Fruit fly (Drosophila melanogaster) whole organism, wandering third instar larva: Measurements from ENCODE around the gene frc.

Experiments
- Abd-B ChIP-seq: fragments of >200 bp; optimal IDR thresholded peaks from 2 replicates; lab custom pipeline; 2017; ENCODE audit warnings: missing biosample characterization, missing genetic modification characterization
- CG32264 ChIP-seq: fragments of 200-800 bp; sonication (Bioruptor generic); optimal IDR thresholded peaks from 2 replicates; lab custom pipeline; 2016; ENCODE audit warnings: missing biosample characterization, missing genetic modification characterization
- CrebA ChIP-seq: fragments of 200-800 bp; sonication (Bioruptor generic); optimal IDR thresholded peaks from 2 replicates; lab custom pipeline; 2016; ENCODE audit warnings: missing biosample characterization, mild to moderate bottlenecking, missing genetic modification characterization, borderline replicate concordance
- Dfd ChIP-seq: fragments of >200 bp; optimal IDR thresholded peaks from 2 replicates; lab custom pipeline; 2017; ENCODE audit warnings: missing biosample characterization, missing genetic modification characterization
- Dif ChIP-seq: fragments of 200-275, 200-300 bp; sonication (Bioruptor generic); optimal IDR thresholded peaks from 2 replicates; lab custom pipeline; 2018; ENCODE audit warnings: missing biosample characterization, missing genetic modification characterization; ENCODE audit not compliant: partially characterized antibody
- HLH106 ChIP-seq: fragments of 200-800 bp; optimal IDR thresholded peaks from 3 replicates; lab custom pipeline; 2019; ENCODE audit warnings: missing biosample characterization, mild to moderate bottlenecking, missing genetic modification characterization, moderate library complexity
- Hr78 ChIP-seq: fragments of >200 bp; optimal IDR thresholded peaks from 2 replicates; lab custom pipeline; 2017; ENCODE audit warnings: missing biosample characterization, missing genetic modification characterization
- Myc ChIP-seq: fragments of >200 bp; optimal IDR thresholded peaks from 2 replicates; lab custom pipeline; 2017
- N ChIP-seq: fragments of >200 bp; optimal IDR thresholded peaks from 2 replicates; lab custom pipeline; 2018; ENCODE audit warnings: missing biosample characterization, missing external identifiers, missing genetic modification characterization
- OdsH ChIP-seq: fragments of 200-800 bp; sonication (Bioruptor generic); optimal IDR thresholded peaks from 2 replicates; lab custom pipeline; 2016; ENCODE audit warnings: missing biosample characterization, mild to moderate bottlenecking, missing genetic modification characterization
- Rel ChIP-seq, 2 experiments: fragments of 200-800 bp; sonication (Bioruptor generic) in 1 of 2; optimal IDR thresholded peaks; 2 replicates in 1 of 2; 3 replicates in 1 of 2; lab custom pipeline; 2016 to 2019; ENCODE audit warnings: mild to moderate bottlenecking in 2 of 2, missing biosample characterization in 2 of 2, missing genetic modification characterization in 2 of 2, moderate library complexity in 1 of 2
- Sp1 ChIP-seq: fragments of 200-800 bp; sonication (Bioruptor generic); optimal IDR thresholded peaks from 3 replicates; lab custom pipeline; 2019; ENCODE audit warnings: missing biosample characterization, mild to moderate bottlenecking, missing genetic modification characterization, moderate library complexity
- Vsx2 ChIP-seq: fragments of 200-300, 225-300 bp; sonication (Bioruptor generic); optimal IDR thresholded peaks from 2 replicates; lab custom pipeline; 2018; ENCODE audit warnings: missing biosample characterization, missing genetic modification characterization; ENCODE audit not compliant: partially characterized antibody
- br ChIP-seq: fragments of 200-800 bp; sonication (Bioruptor generic); optimal IDR thresholded peaks from 2 replicates; lab custom pipeline; 2016; ENCODE audit warnings: missing biosample characterization, missing genetic modification characterization
- brk ChIP-seq: fragments of 200-800 bp; sonication (Bioruptor generic); optimal IDR thresholded peaks from 2 replicates; lab custom pipeline; 2016; ENCODE audit warnings: missing biosample characterization, mild to moderate bottlenecking, missing genetic modification characterization
- dmrt93B ChIP-seq: fragments of 200-800 bp; sonication (Bioruptor generic); optimal IDR thresholded peaks from 2 replicates; lab custom pipeline; 2018; ENCODE audit warnings: missing biosample characterization, mild to moderate bottlenecking, missing genetic modification characterization
- ey ChIP-seq: fragments of 200-800 bp; sonication (Bioruptor generic); optimal IDR thresholded peaks from 2 replicates; lab custom pipeline; 2016; ENCODE audit warnings: missing biosample characterization, missing genetic modification characterization
- h ChIP-seq: fragments of 200-800 bp; sonication (Bioruptor generic); optimal IDR thresholded peaks from 3 replicates; lab custom pipeline; 2016; ENCODE audit warnings: missing biosample characterization, mild to moderate bottlenecking, missing genetic modification characterization
- pan ChIP-seq: fragments of >200 bp; optimal IDR thresholded peaks from 2 replicates; lab custom pipeline; 2017
- psq ChIP-seq: fragments of 200-800 bp; sonication (Bioruptor generic); optimal IDR thresholded peaks from 3 replicates; lab custom pipeline; 2017; ENCODE audit warnings: missing biosample characterization, mild to moderate bottlenecking, missing genetic modification characterization, moderate library complexity
- sage ChIP-seq: fragments of 200-800 bp; sonication (Bioruptor generic); optimal IDR thresholded peaks from 2 replicates; lab custom pipeline; 2016; ENCODE audit warnings: missing biosample characterization, mild to moderate bottlenecking, missing genetic modification characterization
- sv ChIP-seq: fragments of 200-800 bp; sonication (Bioruptor generic); optimal IDR thresholded peaks from 3 replicates; lab custom pipeline; 2016; ENCODE audit warnings: missing biosample characterization, missing genetic modification characterization
- tai ChIP-seq: sonication (Bioruptor generic); optimal IDR thresholded peaks from 2 replicates; lab custom pipeline; 2016; ENCODE audit warnings: missing biosample characterization, missing genetic modification characterization
- usp ChIP-seq: fragments of >200 bp; optimal IDR thresholded peaks from 2 replicates; lab custom pipeline; 2017; ENCODE audit warnings: missing biosample characterization, missing genetic modification characterization
- woc ChIP-seq: sonication (Bioruptor generic); optimal IDR thresholded peaks from 2 replicates; lab custom pipeline; 2016; ENCODE audit warnings: missing biosample characterization, mild to moderate bottlenecking, missing genetic modification characterization

Gene frc

dm6 chr3L:17475979-17476393 is 43.0 kb upstream of the frc start, which contains the start of gene CG34250 (continued):
- no peak for TF ChIP-seq Dfd (GFP tag; lab: Kevin White, UChicago)
- TF ChIP-seq Abd-B (GFP tag; lab: Kevin White, UChicago), result no peak

- TF ChIP-seq h (GFP tag; lab: Kevin White, UChicago) (peak; percentile 12), Myc (lab: Kevin White, UChicago) (peak; percentile 50), Dif (GFP tag; lab: Kevin White, UChicago) (peak; percentile 4), HLH106 (tag; lab: Kevin White, UChicago) (no peak), Rel (GFP tag; optimal IDR thresholded peaks at IDR 0.05; lab: Kevin White, UChicago) (no peak), Rel (tag; optimal IDR thresholded peaks at IDR 0.05; lab: Kevin White, UChicago) (peak; percentile 27), brk (GFP tag; lab: Kevin White, UChicago) (peak; percentile 13), psq (GFP tag; lab: Kevin White, UChicago) (no peak), pan (lab: Kevin White, UChicago) (no peak), CG32264 (GFP tag; lab: Kevin White, UChicago) (no peak), OdsH (no peak)
Observed at dm6 chr3L:17474711-17475451, 41.9 kb upstream of the frc start, which contains the start of the genes UQCR-Q and CG46525. Gene UQCR-Q (plus strand): TSS chr3L:17474761. Gene CG46525 (plus strand): TSS chr3L:17475220.

- TF ChIP-seq pan (lab: Kevin White, UChicago), result no peak
- TF ChIP-seq ey (GFP tag; lab: Kevin White, UChicago), result no peak
- no peak for TF ChIP-seq Sp1 (GFP tag; lab: Kevin White, UChicago)
- no peak for TF ChIP-seq brk (GFP tag; lab: Kevin White, UChicago)
- TF ChIP-seq N, result no peak
- TF ChIP-seq sage (GFP tag; lab: Kevin White, UChicago), result no peak
- no peak for TF ChIP-seq CG32264 (GFP tag; lab: Kevin White, UChicago)
- TF ChIP-seq h (GFP tag; lab: Kevin White, UChicago), result no peak
- no peak for TF ChIP-seq Dif (GFP tag; lab: Kevin White, UChicago)
Observed at dm6 chr3L:17473889-17474288, 40.9 kb upstream of the frc start.

DNA sequence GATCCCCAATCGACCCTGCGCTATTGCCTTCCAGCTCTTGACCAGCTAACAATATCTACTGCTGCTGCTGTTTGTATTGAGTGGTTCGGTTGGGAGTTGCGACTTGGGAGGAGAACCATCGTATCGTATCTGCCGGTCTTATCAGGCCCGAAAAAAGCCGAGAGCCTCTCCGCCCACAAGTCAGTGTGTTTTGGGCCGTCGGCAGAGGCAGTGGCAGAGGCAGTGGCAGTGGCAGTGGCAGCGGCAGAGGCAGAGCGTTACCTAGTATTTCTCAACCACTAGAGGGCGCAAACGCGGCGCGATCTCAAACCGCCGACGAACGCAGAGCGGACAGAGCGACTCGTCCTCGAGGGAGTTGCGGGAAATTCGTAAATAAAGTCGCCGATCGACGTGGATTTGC is 37.1 kb upstream of the frc start, which contains the start of gene SecCl:
Gene SecCl (plus strand): TSS at position 18 of the 400 bp plus-strand sequence.
- TF ChIP-seq usp, result no peak
- TF ChIP-seq Hr78, result no peak
- TF ChIP-seq tai (GFP tag; lab: Kevin White, UChicago), result no peak
- TF ChIP-seq N, result no peak
- no peak for TF ChIP-seq Dfd (GFP tag; lab: Kevin White, UChicago)
- TF ChIP-seq CrebA (GFP tag; lab: Kevin White, UChicago), result no peak

DNA sequence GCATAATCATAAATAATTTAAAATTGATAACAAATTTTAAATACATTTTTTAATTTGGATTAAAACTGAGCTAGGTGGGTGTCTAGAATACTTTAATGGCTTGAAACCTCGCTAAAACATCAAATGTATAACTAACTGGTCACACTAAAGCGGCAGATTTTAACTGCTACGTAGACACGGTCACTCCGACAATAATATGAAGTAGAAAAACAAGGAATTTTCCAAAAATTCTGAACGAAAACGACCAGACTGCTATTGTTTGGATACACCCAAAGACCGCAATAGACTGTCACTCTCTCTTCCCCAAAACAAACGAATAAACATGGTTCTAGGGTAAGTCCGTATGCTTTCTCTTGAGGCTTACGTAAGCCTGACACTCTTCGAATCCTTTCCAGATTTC is 32.8 kb upstream of the frc start, which contains the start of gene QIL1:
Gene QIL1 (plus strand): TSS at position 142 of the 400 bp plus-strand sequence.
- TF ChIP-seq N (no peak), Dfd (GFP tag; lab: Kevin White, UChicago) (no peak), sv (GFP tag; lab: Kevin White, UChicago) (no peak)

dm6 chr3L:17462474-17462873 is 29.5 kb upstream of the frc start:
- TF ChIP-seq Dif (GFP tag; lab: Kevin White, UChicago), result no peak
- no peak for TF ChIP-seq sage (GFP tag; lab: Kevin White, UChicago)
- no peak for TF ChIP-seq dmrt93B (GFP tag; lab: Kevin White, UChicago)
- TF ChIP-seq Vsx2 (GFP tag; lab: Kevin White, UChicago), result no peak
- no peak for TF ChIP-seq br (GFP tag; lab: Kevin White, UChicago)
- TF ChIP-seq brk (GFP tag; lab: Kevin White, UChicago), result no peak
- no peak for TF ChIP-seq Dfd (GFP tag; lab: Kevin White, UChicago)
- no peak for TF ChIP-seq Rel (GFP tag; optimal IDR thresholded peaks at IDR 0.05; lab: Kevin White, UChicago)
- TF ChIP-seq Rel (tag; optimal IDR thresholded peaks at IDR 0.05; lab: Kevin White, UChicago), result no peak
- no peak for TF ChIP-seq woc
- TF ChIP-seq, all 38 proteins: peak for 0
